Fruit fly (Drosophila melanogaster) whole organism, embryonic: ENCODE measurements around the gene CG10254.

Experiments
- B-H2 ChIP-seq: fragments of 200-800 bp; sonication (Bioruptor generic); optimal IDR thresholded peaks from 2 replicates; lab custom pipeline; 2018; ENCODE audit warnings: missing biosample characterization, mild to moderate bottlenecking, missing genetic modification characterization
- C15 ChIP-seq: fragments of 200-800 bp; sonication (Bioruptor generic); IDR thresholded peaks from 3 replicates; pipeline ENCODE4 v1.3.6; 2022; ENCODE audit warnings: missing biosample characterization, missing genetic modification characterization
- CG10147 ChIP-seq: fragments of 200-800 bp; sonication (Bioruptor generic); optimal IDR thresholded peaks from 2 replicates; lab custom pipeline; 2019; ENCODE audit warnings: missing biosample characterization, mild to moderate bottlenecking, missing genetic modification characterization, moderate library complexity
- CG10209 ChIP-seq: fragments of 200-800 bp; sonication (Bioruptor generic); optimal IDR thresholded peaks from 3 replicates; lab custom pipeline; 2017; ENCODE audit warnings: missing biosample characterization, mild to moderate bottlenecking, missing genetic modification characterization, missing genetic modification reagents
- CG10366 ChIP-seq: fragments of 200-800 bp; sonication (Bioruptor generic); IDR thresholded peaks from 2 replicates; pipeline ENCODE4 v1.3.6; 2022; ENCODE audit warnings: missing biosample characterization, missing genetic modification characterization
- CG10431 ChIP-seq: fragments of 200-800 bp; sonication (Bioruptor generic); optimal IDR thresholded peaks from 3 replicates; lab custom pipeline; 2018; ENCODE audit warnings: missing biosample characterization, mild to moderate bottlenecking, missing genetic modification characterization
- CG11695 ChIP-seq: fragments of 200-800 bp; sonication (Bioruptor generic); IDR thresholded peaks from 3 replicates; pipeline ENCODE4 v1.3.6; 2022; ENCODE audit warnings: missing biosample characterization, missing genetic modification characterization
- CG12659 ChIP-seq: fragments of 200-800 bp; sonication (Bioruptor generic); optimal IDR thresholded peaks from 3 replicates; lab custom pipeline; 2017; ENCODE audit warnings: mild to moderate bottlenecking, missing biosample characterization, missing genetic modification reagents, missing genetic modification characterization
- CG13287 ChIP-seq: fragments of 200-800 bp; sonication (Bioruptor generic); IDR thresholded peaks from 2 replicates; pipeline ENCODE4 v1.3.6; 2022; ENCODE audit warnings: missing biosample characterization, missing genetic modification characterization; ENCODE audit not compliant: partially characterized antibody
- CG14441 ChIP-seq: fragments of 200-800 bp; sonication (Bioruptor generic); IDR thresholded peaks from 2 replicates; pipeline ENCODE4 v1.3.6; 2022; ENCODE audit warnings: missing biosample characterization, missing genetic modification characterization
- CG14667 ChIP-seq: fragments of 200-800 bp; sonication (Bioruptor generic); IDR thresholded peaks from 2 replicates; pipeline ENCODE4 v1.3.6; 2022; ENCODE audit warnings: missing biosample characterization, missing genetic modification characterization
- CG15011 ChIP-seq: fragments of 200-800 bp; sonication (Bioruptor generic); optimal IDR thresholded peaks from 3 replicates; lab custom pipeline; 2018; ENCODE audit warnings: missing biosample characterization, mild to moderate bottlenecking, missing genetic modification characterization
- CG17361 ChIP-seq: fragments of 200-800 bp; sonication (Bioruptor generic); IDR thresholded peaks from 3 replicates; pipeline ENCODE4 v1.3.6; 2022; ENCODE audit warnings: missing biosample characterization, missing genetic modification characterization
- CG1832 ChIP-seq: fragments of 200-800 bp; sonication (Bioruptor generic); optimal IDR thresholded peaks from 2 replicates; lab custom pipeline; 2017; ENCODE audit warnings: missing biosample characterization, mild to moderate bottlenecking, missing genetic modification characterization, inconsistent platforms
- CG2129 ChIP-seq: fragments of 200-800 bp; sonication (Bioruptor generic); IDR thresholded peaks from 2 replicates; pipeline ENCODE4 v1.3.6; 2022; ENCODE audit warnings: missing biosample characterization, missing genetic modification characterization; ENCODE audit not compliant: partially characterized antibody
- CG6791 ChIP-seq: fragments of 200-800 bp; sonication (Bioruptor generic); IDR thresholded peaks from 3 replicates; pipeline ENCODE4 v1.3.6; 2022; ENCODE audit warnings: missing biosample characterization, missing genetic modification characterization; ENCODE audit not compliant: partially characterized antibody
- CG7786 ChIP-seq: fragments of 200-800 bp; sonication (Bioruptor generic); optimal IDR thresholded peaks from 2 replicates; lab custom pipeline; 2016; ENCODE audit warnings: missing biosample characterization, missing genetic modification characterization
- CG7839 ChIP-seq: fragments of 200-800 bp; sonication (Bioruptor generic); optimal IDR thresholded peaks from 3 replicates; lab custom pipeline; 2018; ENCODE audit warnings: missing biosample characterization, mild to moderate bottlenecking, missing genetic modification characterization, moderate library complexity
- Chrac-16 ChIP-seq: fragments of 200-800 bp; sonication (Bioruptor generic); optimal IDR thresholded peaks from 3 replicates; lab custom pipeline; 2016; ENCODE audit warnings: missing biosample characterization, missing genetic modification characterization
- D19A ChIP-seq: fragments of 200-800 bp; optimal IDR thresholded peaks from 3 replicates; lab custom pipeline; 2019; ENCODE audit warnings: missing biosample characterization, mild to moderate bottlenecking, missing genetic modification characterization, moderate library complexity
- Dek ChIP-seq: fragments of 200-800 bp; sonication (Bioruptor generic); optimal IDR thresholded peaks from 3 replicates; lab custom pipeline; 2019; ENCODE audit warnings: missing biosample characterization, mild to moderate bottlenecking, missing genetic modification characterization, moderate library complexity
- Dip2 ChIP-seq: fragments of 200-800 bp; sonication (Bioruptor generic); IDR thresholded peaks from 2 replicates; pipeline ENCODE4 v1.3.6; 2022; ENCODE audit warnings: missing biosample characterization, missing genetic modification characterization
- Dp ChIP-seq: fragments of 200-800 bp; sonication (Bioruptor generic); optimal IDR thresholded peaks from 2 replicates; lab custom pipeline; 2018; ENCODE audit warnings: missing biosample characterization, mild to moderate bottlenecking, missing genetic modification characterization, moderate library complexity
- Eip74EF ChIP-seq, 2 experiments: fragments of 200-800 bp in 1 of 2; fragments of >200 bp in 1 of 2; sonication (Bioruptor generic) in 1 of 2; optimal IDR thresholded peaks; 2 replicates each; lab custom pipeline; 2017 to 2019; ENCODE audit warnings: missing biosample characterization in 2 of 2, missing genetic modification characterization in 2 of 2, mild to moderate bottlenecking in 1 of 2, moderate library complexity in 1 of 2
- Hey ChIP-seq: fragments of 200-800 bp; sonication (Bioruptor generic); optimal IDR thresholded peaks from 3 replicates; lab custom pipeline; 2018; ENCODE audit warnings: missing biosample characterization, mild to moderate bottlenecking, missing genetic modification characterization
- Hr3 ChIP-seq: fragments of 200-800 bp; sonication (Bioruptor generic); optimal IDR thresholded peaks from 3 replicates; lab custom pipeline; 2016; ENCODE audit warnings: missing biosample characterization, missing genetic modification characterization
- NC2β ChIP-seq: fragments of 200-800 bp; sonication (Bioruptor generic); optimal IDR thresholded peaks from 2 replicates; lab custom pipeline; 2016; ENCODE audit warnings: missing biosample characterization, missing genetic modification characterization
- Neu2 ChIP-seq: fragments of 200-800 bp; sonication (Bioruptor generic); optimal IDR thresholded peaks from 3 replicates; lab custom pipeline; 2016; ENCODE audit warnings: missing biosample characterization, missing genetic modification characterization, borderline replicate concordance
- Nf-YB ChIP-seq: fragments of 200-800 bp; sonication (Bioruptor generic); optimal IDR thresholded peaks from 3 replicates; lab custom pipeline; 2019; ENCODE audit warnings: missing biosample characterization, mild to moderate bottlenecking, missing genetic modification characterization, moderate library complexity
- Nf-YC ChIP-seq: fragments of 200-800 bp; optimal IDR thresholded peaks from 3 replicates; lab custom pipeline; 2019; ENCODE audit warnings: missing biosample characterization, mild to moderate bottlenecking, missing genetic modification characterization, moderate library complexity
- Poxn ChIP-seq: fragments of 200-800 bp; sonication (Bioruptor generic); IDR thresholded peaks from 2 replicates; pipeline ENCODE4 v1.3.6; 2022; ENCODE audit warnings: missing biosample characterization, missing genetic modification characterization
- Stat92E ChIP-seq, 3 experiments: fragments of >200 bp in 2 of 3; fragments of 200-800 bp in 1 of 3; sonication (Bioruptor generic) in 1 of 3; optimal IDR thresholded peaks; 2 replicates each; lab custom pipeline; 2017 to 2019; ENCODE audit warnings: missing biosample characterization in 3 of 3, missing genetic modification characterization in 3 of 3, mild to moderate bottlenecking in 1 of 3, moderate library complexity in 1 of 3
- TFAM ChIP-seq: fragments of 200-800 bp; sonication (Bioruptor generic); optimal IDR thresholded peaks from 2 replicates; lab custom pipeline; 2017; ENCODE audit warnings: missing biosample characterization, missing genetic modification characterization, inconsistent platforms
- Taf1 ChIP-seq: fragments of 200-800 bp; sonication (Bioruptor generic); IDR thresholded peaks from 2 replicates; pipeline ENCODE4 v1.3.6; 2022; ENCODE audit warnings: missing biosample characterization, missing genetic modification characterization
- Xrp1 ChIP-seq: fragments of 200-800 bp; sonication (Bioruptor generic); IDR thresholded peaks from 2 replicates; pipeline ENCODE4 v1.3.6; 2022; ENCODE audit warnings: missing biosample characterization, missing genetic modification characterization
- cad ChIP-seq: fragments of >200 bp; optimal IDR thresholded peaks from 2 replicates; lab custom pipeline; 2017; ENCODE audit warnings: missing biosample characterization, missing genetic modification characterization
- exex ChIP-seq: fragments of 200-800 bp; sonication (Bioruptor generic); optimal IDR thresholded peaks from 4 replicates; lab custom pipeline; 2018; ENCODE audit warnings: missing biosample characterization, mild to moderate bottlenecking, missing genetic modification characterization, moderate library complexity
- gcm2 ChIP-seq: fragments of 200-800 bp; sonication (Bioruptor generic); optimal IDR thresholded peaks from 2 replicates; lab custom pipeline; 2016; ENCODE audit warnings: missing biosample characterization, missing genetic modification characterization
- gsb-n ChIP-seq: fragments of 200-800 bp; sonication (Bioruptor generic); optimal IDR thresholded peaks from 3 replicates; lab custom pipeline; 2018; ENCODE audit warnings: missing biosample characterization, mild to moderate bottlenecking, missing genetic modification characterization
- lab ChIP-seq: fragments of 200-800 bp; sonication (Bioruptor generic); optimal IDR thresholded peaks from 3 replicates; lab custom pipeline; 2017; ENCODE audit warnings: missing biosample characterization, missing genetic modification characterization, mild to moderate bottlenecking, moderate library complexity, missing genetic modification reagents
- lola ChIP-seq, 3 experiments: fragments of >200 bp in 2 of 3; fragments of 200-800 bp in 1 of 3; sonication (Bioruptor generic) in 1 of 3; optimal IDR thresholded peaks; 2 replicates each; lab custom pipeline; 2017 to 2019; ENCODE audit warnings: missing biosample characterization in 3 of 3, missing genetic modification characterization in 3 of 3, mild to moderate bottlenecking in 1 of 3, moderate library complexity in 1 of 3
- nom ChIP-seq: fragments of 200-800 bp; sonication (Bioruptor generic); optimal IDR thresholded peaks from 2 replicates; lab custom pipeline; 2017; ENCODE audit warnings: missing biosample characterization, missing genetic modification characterization, mild to moderate bottlenecking, moderate library complexity, missing genetic modification reagents
- pan ChIP-seq, 4 experiments: fragments of >200 bp in 3 of 4; fragments of 200-800 bp in 1 of 4; sonication (Bioruptor generic) in 1 of 4; optimal IDR thresholded peaks in 3 of 4; IDR thresholded peaks in 1 of 4; 2 replicates each; pipeline versions ENCODE4 v1.3.6 to Lab custom; 2017 to 2022; ENCODE audit warnings: missing biosample characterization in 2 of 4, missing genetic modification characterization in 2 of 4, mixed read lengths in 1 of 4
- salm ChIP-seq: fragments of 200-800 bp; sonication (Bioruptor generic); optimal IDR thresholded peaks from 2 replicates; lab custom pipeline; 2018; ENCODE audit warnings: missing biosample characterization, mild to moderate bottlenecking, missing genetic modification characterization
- sob ChIP-seq: fragments of 200-800 bp; sonication (Bioruptor generic); IDR thresholded peaks from 2 replicates; pipeline ENCODE4 v1.3.6; 2022; ENCODE audit warnings: missing biosample characterization, missing genetic modification characterization
- tx ChIP-seq: fragments of 200-800 bp; sonication (Bioruptor generic); optimal IDR thresholded peaks from 2 replicates; lab custom pipeline; 2016; ENCODE audit warnings: missing biosample characterization, missing genetic modification characterization
- zf30C ChIP-seq: fragments of 200-800 bp; sonication (Bioruptor generic); optimal IDR thresholded peaks from 3 replicates; lab custom pipeline; 2018; ENCODE audit warnings: missing biosample characterization, mild to moderate bottlenecking, missing genetic modification characterization

CG10254 gene

dm6 chr3R:23722680-23723372 lies 28.0 kb upstream of the CG10254 start, which contains the start of gene CG10365 (continued):
- TF ChIP-seq gsb-n (tag; lab: Kevin White, UChicago): peak; percentile 79
- TF ChIP-seq CG14441 (GFP tag; lab: Robert Waterston, UW): peak; percentile 83
- peak; percentile 74 for TF ChIP-seq Chrac-16 (GFP tag; lab: Kevin White, UChicago)
- TF ChIP-seq Eip74EF (GFP tag; optimal IDR thresholded peaks at IDR 0.05; lab: Kevin White, UChicago): peak in 1 of 2 experiments; percentile 93
- peak; percentile 86 for TF ChIP-seq CG10209 (GFP tag; lab: Kevin White, UChicago)
- peak; percentile 68 for TF ChIP-seq nom (GFP tag; lab: Kevin White, UChicago)
- TF ChIP-seq CG17361 (GFP tag; lab: Robert Waterston, UW): peak; percentile 92
- TF ChIP-seq pan (optimal IDR thresholded peaks at IDR 0.05; lab: Kevin White, UChicago): no peak
- TF ChIP-seq pan (GFP tag; optimal IDR thresholded peaks at IDR 0.05 in 1 of 2, IDR thresholded peaks at IDR 0.05 in 1 of 2): peak in 1 of 2 experiments; percentile 93
- TF ChIP-seq lab (GFP tag; lab: Kevin White, UChicago): peak; percentile 92
- peak; percentile 62 for TF ChIP-seq CG14667 (GFP tag; lab: Robert Waterston, UW)
- TF ChIP-seq Dp (GFP tag; lab: Kevin White, UChicago): no peak
- TF ChIP-seq Dek (tag; lab: Kevin White, UChicago): peak; percentile 90
- no peak for TF ChIP-seq Neu2 (GFP tag; lab: Kevin White, UChicago)
- TF ChIP-seq Hr3 (GFP tag; lab: Kevin White, UChicago): peak; percentile 84
- TF ChIP-seq D19A: peak; percentile 76
- no peak for TF ChIP-seq CG13287
- TF ChIP-seq CG12659 (GFP tag; lab: Kevin White, UChicago): peak; percentile 93
- peak; percentile 21 for TF ChIP-seq TFAM (GFP tag; lab: Kevin White, UChicago)
- peak; percentile 87 for TF ChIP-seq CG15011 (GFP tag; lab: Kevin White, UChicago)
- TF ChIP-seq salm: peak; percentile 83
- no peak for TF ChIP-seq cad (GFP tag; lab: Kevin White, UChicago)
- no peak for TF ChIP-seq Hey (tag; lab: Kevin White, UChicago)
- peak; percentile 54; the same call in 1 of the 2 replicates for TF ChIP-seq Poxn (GFP tag; lab: Robert Waterston, UW)
- no peak for TF ChIP-seq CG1832 (GFP tag; lab: Kevin White, UChicago)
- TF ChIP-seq CG2129 (GFP tag; lab: Robert Waterston, UW): no peak
- peak; percentile 62; the same call in 2 of the 3 replicates for TF ChIP-seq C15 (GFP tag; lab: Robert Waterston, UW)
- peak; percentile 80 for TF ChIP-seq sob
- no peak for TF ChIP-seq CG6791 (GFP tag; lab: Robert Waterston, UW)
- peak; percentile 77 for TF ChIP-seq Nf-YB (GFP tag; lab: Kevin White, UChicago)
- no peak for TF ChIP-seq Dip2 (GFP tag; lab: Robert Waterston, UW)
- TF ChIP-seq CG10147 (GFP tag; lab: Kevin White, UChicago): peak; percentile 94
- TF ChIP-seq Nf-YC: peak; percentile 64
- peak; percentile 59 for TF ChIP-seq B-H2
- TF ChIP-seq CG11695 (GFP tag; lab: Robert Waterston, UW): peak; percentile 90
- TF ChIP-seq CG7839 (tag; lab: Kevin White, UChicago): peak; percentile 96
- TF ChIP-seq Stat92E (GFP tag; optimal IDR thresholded peaks at IDR 0.05; lab: Kevin White, UChicago): no peak
- TF ChIP-seq gcm2 (GFP tag; lab: Kevin White, UChicago): no peak
- peak; percentile 83 for TF ChIP-seq CG10366
- TF ChIP-seq lola (GFP tag; optimal IDR thresholded peaks at IDR 0.05; lab: Kevin White, UChicago): peak in 1 of 3 experiments; percentile 39
- no peak for TF ChIP-seq Taf1 (GFP tag; lab: Robert Waterston, UW)
- no peak for TF ChIP-seq tx (GFP tag; lab: Kevin White, UChicago)
- TF ChIP-seq CG7786 (GFP tag; lab: Kevin White, UChicago): no peak
- peak; percentile 86 for TF ChIP-seq Xrp1 (GFP tag; lab: Robert Waterston, UW)
- peak; percentile 59 for TF ChIP-seq zf30C (GFP tag; lab: Kevin White, UChicago)
- TF ChIP-seq exex: peak; percentile 66
- TF ChIP-seq NC2β (GFP tag; lab: Kevin White, UChicago): no peak
- no peak for TF ChIP-seq CG10431 (GFP tag; lab: Kevin White, UChicago)
